Fruit fly (Drosophila melanogaster): ENCODE measurements around the gene CG13810.

dm6 chr3L:2174232-2174631, 11.5 kb upstream of the CG13810 start, which contains the start of gene CG15820:
- TF ChIP-seq insv (optimal IDR thresholded peaks at IDR 0.05) (no peak), Sin3A (optimal IDR thresholded peaks at IDR 0.05) (no peak), psq (optimal IDR thresholded peaks at IDR 0.05) (no peak), Myc (optimal IDR thresholded peaks at IDR 0.05) (no peak)

All from Kc167 (cell line).